Fruit fly (Drosophila melanogaster): ENCODE data around the gene Pgk.
A peak's percentile ranks its signal among the peaks of the same experiment; 100 is the strongest.

Gene Pgk

dm6 chr2L:2754437-2755322, 1.8 kb upstream of the Pgk start (continued):
- TF ChIP-seq gsb-n (tag; optimal IDR thresholded peaks at IDR 0.05), result peak; percentile 50
- TF ChIP-seq lbe (GFP tag; optimal IDR thresholded peaks at IDR 0.05), result no peak
- no peak for TF ChIP-seq Hr39 (optimal IDR thresholded peaks at IDR 0.05)
- peak; percentile 88 for TF ChIP-seq CG4707 (GFP tag; optimal IDR thresholded peaks at IDR 0.05)
- peak; percentile 32 for TF ChIP-seq CG8290 (GFP tag; optimal IDR thresholded peaks at IDR 0.05)
- TF ChIP-seq CG8290 (tag; optimal IDR thresholded peaks at IDR 0.05), result peak; percentile 39 to 76
- peak; percentile 74 for TF ChIP-seq jumu (GFP tag; optimal IDR thresholded peaks at IDR 0.05)
- peak; percentile 51 for TF ChIP-seq psq (GFP tag; optimal IDR thresholded peaks at IDR 0.05)
- TF ChIP-seq bigmax (GFP tag; optimal IDR thresholded peaks at IDR 0.05), result no peak
- no peak for TF ChIP-seq lmd (GFP tag; IDR thresholded peaks at IDR 0.05)
- peak; percentile 86 for TF ChIP-seq CG30403 (GFP tag; optimal IDR thresholded peaks at IDR 0.05)
- TF ChIP-seq crol (GFP tag; IDR thresholded peaks at IDR 0.05), result no peak
- peak; percentile 84 for TF ChIP-seq NK7.1 (GFP tag; optimal IDR thresholded peaks at IDR 0.05)
- TF ChIP-seq Dp (GFP tag; optimal IDR thresholded peaks at IDR 0.05), result no peak
- no peak for TF ChIP-seq cg (GFP tag; optimal IDR thresholded peaks at IDR 0.05)
- TF ChIP-seq luna (GFP tag; optimal IDR thresholded peaks at IDR 0.05), result peak; percentile 74
- TF ChIP-seq CG7963 (GFP tag; IDR thresholded peaks at IDR 0.05; ENCODE audit: partially characterized antibody), result no peak
- TF ChIP-seq CG17829 (tag; optimal IDR thresholded peaks at IDR 0.05), result peak; percentile 78
- peak; percentile 88 for TF ChIP-seq HHEX (GFP tag; optimal IDR thresholded peaks at IDR 0.05)
- no peak for TF ChIP-seq usp (GFP tag; optimal IDR thresholded peaks at IDR 0.05)
- no peak for TF ChIP-seq pita (GFP tag; optimal IDR thresholded peaks at IDR 0.05)
- TF ChIP-seq tx (GFP tag; optimal IDR thresholded peaks at IDR 0.05), result peak; percentile 74
- TF ChIP-seq hb (GFP tag; IDR thresholded peaks at IDR 0.05; ENCODE audit: partially characterized antibody), result no peak
- no peak for TF ChIP-seq danr (GFP tag; IDR thresholded peaks at IDR 0.05)
- TF ChIP-seq Lhr (GFP tag; optimal IDR thresholded peaks at IDR 0.05), result peak; percentile 49
- peak; percentile 79 for TF ChIP-seq CG9817 (tag; optimal IDR thresholded peaks at IDR 0.05)
- peak; percentile 80 for TF ChIP-seq CG12104 (GFP tag; optimal IDR thresholded peaks at IDR 0.05)
- TF ChIP-seq ems (GFP tag; optimal IDR thresholded peaks at IDR 0.05), result peak; percentile 77
- peak; percentile 82 for TF ChIP-seq Hand (GFP tag; optimal IDR thresholded peaks at IDR 0.05)
- TF ChIP-seq zfh1 (GFP tag; IDR thresholded peaks at IDR 0.05), result no peak
- peak; percentile 78 for TF ChIP-seq CG16863 (GFP tag; optimal IDR thresholded peaks at IDR 0.05)
- peak; percentile 28 for TF ChIP-seq NC2β (GFP tag; optimal IDR thresholded peaks at IDR 0.05)
- TF ChIP-seq Oaz (GFP tag; IDR thresholded peaks at IDR 0.05), result no peak
- TF ChIP-seq tna (GFP tag; IDR thresholded peaks at IDR 0.05; ENCODE audit: partially characterized antibody), result no peak
- peak; percentile 40 for TF ChIP-seq CG12744 (GFP tag; optimal IDR thresholded peaks at IDR 0.05)
- no peak for TF ChIP-seq Doc2 (GFP tag; IDR thresholded peaks at IDR 0.05)
- TF ChIP-seq crc (GFP tag; optimal IDR thresholded peaks at IDR 0.05), result peak; percentile 83
- TF ChIP-seq CG1529 (GFP tag; optimal IDR thresholded peaks at IDR 0.05), result peak; percentile 85
- no peak for TF ChIP-seq Dref (GFP tag; IDR thresholded peaks at IDR 0.05)
- TF ChIP-seq CG11560 (tag; IDR thresholded peaks at IDR 0.05), result no peak
- peak; percentile 34 for TF ChIP-seq exex (tag; optimal IDR thresholded peaks at IDR 0.05)
- TF ChIP-seq CG18619 (GFP tag; optimal IDR thresholded peaks at IDR 0.05), result peak; percentile 83
- peak; percentile 98 for TF ChIP-seq Trl (optimal IDR thresholded peaks at IDR 0.05)
- TF ChIP-seq Trl (GFP tag; optimal IDR thresholded peaks at IDR 0.05), result peak; percentile 58
- no peak for TF ChIP-seq Optix (GFP tag; IDR thresholded peaks at IDR 0.05)
- no peak for TF ChIP-seq CG8478 (optimal IDR thresholded peaks at IDR 0.05)
- TF ChIP-seq wdn (GFP tag; IDR thresholded peaks at IDR 0.05), result no peak
- TF ChIP-seq CG9876 (GFP tag; optimal IDR thresholded peaks at IDR 0.05), result peak; percentile 2
- TF ChIP-seq CG2875 (GFP tag; optimal IDR thresholded peaks at IDR 0.05), result peak; percentile 76
- peak; percentile 82 for TF ChIP-seq CG13624 (GFP tag; optimal IDR thresholded peaks at IDR 0.05)
- peak in 1 of 2 experiments; percentile 14 for TF ChIP-seq Dfd (GFP tag; optimal IDR thresholded peaks at IDR 0.05)
